Worm (Caenorhabditis elegans): ENCODE measurements around the gene srh-11.

srh-11 gene

DNA sequence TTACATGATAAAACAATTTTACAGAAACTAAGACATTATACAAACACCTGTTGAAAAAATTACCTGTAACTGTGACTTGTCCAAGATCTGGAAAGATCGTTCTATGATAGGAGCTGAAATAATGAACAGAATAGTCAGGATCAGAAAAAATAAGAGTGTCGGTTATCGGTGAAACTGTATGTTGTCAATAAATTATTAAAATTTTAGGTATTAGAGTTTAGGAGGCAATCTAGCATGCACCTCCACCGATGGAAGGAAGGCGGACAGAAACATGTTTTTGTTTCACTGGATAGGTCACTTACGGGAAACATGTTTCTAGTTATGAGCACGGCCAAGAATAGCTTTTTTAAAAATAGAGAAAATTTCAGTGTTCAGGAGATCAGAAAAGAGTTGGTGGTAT lies 19.3 kb downstream of the srh-11 start, which contains the start of gene ced-13:
ced-13 (minus strand) TSS at position 101 of the 400 bp plus-strand sequence.
- no peak for TF ChIP-seq unc-120 (tag; optimal IDR thresholded peaks at IDR 0.05; ENCODE audit: poor library complexity, severe bottlenecking)

DNA sequence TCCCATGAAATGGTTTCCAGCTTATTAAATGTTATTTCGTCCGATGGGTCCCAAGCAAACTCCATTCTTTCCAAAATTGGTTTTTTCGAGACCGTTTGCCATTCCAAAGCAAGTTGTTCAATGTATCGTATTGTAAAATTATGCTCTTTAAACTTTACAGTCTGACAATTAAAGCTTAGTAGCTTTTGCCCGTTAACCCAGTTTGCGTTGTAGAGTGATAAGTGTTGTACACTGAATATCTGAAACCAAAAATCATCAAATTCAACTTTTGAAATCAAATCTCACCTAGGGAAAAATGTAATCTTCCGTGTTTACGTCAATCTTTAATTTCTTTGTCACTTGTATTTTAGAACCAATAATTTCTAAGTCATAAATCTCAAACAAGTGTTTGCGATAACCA lies 21.5 kb downstream of the srh-11 start:
- no peak for TF ChIP-seq sem-2 (GFP tag; optimal IDR thresholded peaks at IDR 0.05)
- no peak for TF ChIP-seq nhr-28 (tag; optimal IDR thresholded peaks at IDR 0.05)

DNA sequence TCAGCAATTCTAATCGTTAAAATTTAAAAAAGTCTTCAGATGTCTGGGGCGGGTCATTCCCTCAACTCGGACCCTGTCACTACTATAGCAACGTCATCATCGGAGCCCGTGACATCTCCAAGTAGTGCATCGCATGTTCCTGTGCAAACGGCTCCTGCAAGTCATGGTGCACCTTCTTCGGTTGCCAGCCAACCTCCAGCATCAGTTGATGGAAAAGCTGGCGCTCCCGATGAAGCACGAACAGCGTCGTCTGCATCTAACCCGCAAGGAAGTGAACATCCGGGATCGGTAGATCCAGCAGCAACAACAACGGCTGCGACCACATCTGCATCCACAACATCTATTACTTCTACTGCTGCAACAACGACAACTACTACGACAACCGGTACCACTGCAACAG lies 24.3 kb downstream of the srh-11 start, which contains the start of gene R09F10.3:
R09F10.3 (plus strand) TSS at position 40 of the 400 bp plus-strand sequence.
- TF ChIP-seq drap-1 (GFP tag; optimal IDR thresholded peaks at IDR 0.05) (no peak), nhr-12 (tag; optimal IDR thresholded peaks at IDR 0.05) (no peak), ceh-83 (GFP tag; optimal IDR thresholded peaks at IDR 0.05) (no peak), unc-120 (tag; optimal IDR thresholded peaks at IDR 0.05; ENCODE audit: poor library complexity, severe bottlenecking) (no peak), lsy-2 (tag; optimal IDR thresholded peaks at IDR 0.05) (no peak), flh-1 (GFP tag; optimal IDR thresholded peaks at IDR 0.05) (no peak), zip-8 (tag; optimal IDR thresholded peaks at IDR 0.05) (no peak), unc-62 (GFP tag; optimal IDR thresholded peaks at IDR 0.05) (no peak), unc-39 (tag; optimal IDR thresholded peaks at IDR 0.05) (no peak), ceh-43 (GFP tag; optimal IDR thresholded peaks at IDR 0.05) (no peak), nhr-2 (tag; optimal IDR thresholded peaks at IDR 0.05) (no peak), mep-1 (tag; optimal IDR thresholded peaks at IDR 0.05) (no peak), pha-4 (tag; optimal IDR thresholded peaks at IDR 0.05) (no peak), elt-1 (tag; optimal IDR thresholded peaks at IDR 0.05; ENCODE audit: borderline replicate concordance, insufficient read depth) (no peak), sptf-1 (tag; optimal IDR thresholded peaks at IDR 0.05) (no peak), mab-5 (tag; optimal IDR thresholded peaks at IDR 0.05) (no peak), elt-3 (tag; optimal IDR thresholded peaks at IDR 0.05) (no peak), blmp-1 (tag; optimal IDR thresholded peaks at IDR 0.05) (no peak), hlh-1 (tag; optimal IDR thresholded peaks at IDR 0.05) (no peak)

DNA sequence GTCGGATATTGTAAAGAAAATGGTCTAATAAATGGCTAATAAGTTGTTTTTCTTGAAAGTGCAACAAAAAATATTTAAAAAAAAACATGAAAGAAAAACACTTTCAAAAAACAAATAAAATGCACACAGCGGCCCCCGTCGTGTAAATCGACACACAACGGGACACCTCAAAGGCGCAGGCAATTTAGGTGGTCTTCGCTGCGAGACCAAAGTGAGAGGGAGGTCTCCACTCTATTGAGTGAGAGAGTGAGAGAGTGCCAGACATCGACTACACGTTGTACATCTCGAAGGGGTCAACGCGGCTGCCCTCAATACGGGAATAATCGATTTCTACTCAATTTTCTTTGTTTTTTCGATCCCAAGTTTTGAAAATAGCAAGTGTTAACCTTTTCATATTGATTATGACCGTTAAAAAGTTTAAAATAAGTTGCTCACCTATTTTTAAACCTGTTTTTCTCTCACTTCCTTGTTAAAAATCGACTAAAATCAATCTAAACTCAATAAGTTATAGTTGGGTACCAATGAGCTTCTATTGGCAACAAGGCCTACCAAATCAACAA lies 32.0 kb downstream of the srh-11 start, which contains the start of gene sec-16A.2:
sec-16A.2 (plus strand) TSS at position 510 of the 560 bp plus-strand sequence.
- peak; percentile 69 for TF ChIP-seq nhr-237 (tag; optimal IDR thresholded peaks at IDR 0.05)
- peak; percentile 88 for TF ChIP-seq unc-120 (tag; optimal IDR thresholded peaks at IDR 0.05; ENCODE audit: poor library complexity, severe bottlenecking)
- TF ChIP-seq mls-2 (tag; optimal IDR thresholded peaks at IDR 0.05) = peak; percentile 23
- TF ChIP-seq lin-13 (tag; optimal IDR thresholded peaks at IDR 0.05) = peak; percentile 9
- TF ChIP-seq ceh-39 (tag; optimal IDR thresholded peaks at IDR 0.05) = peak; percentile 68
- TF ChIP-seq lin-32 (GFP tag; optimal IDR thresholded peaks at IDR 0.05) = no peak
- TF ChIP-seq lsy-2 (tag; optimal IDR thresholded peaks at IDR 0.05) = peak; percentile 48
- TF ChIP-seq pha-4 (tag; optimal IDR thresholded peaks at IDR 0.05) = peak; percentile 59
- peak; percentile 92 for TF ChIP-seq mep-1 (tag; optimal IDR thresholded peaks at IDR 0.05)
- no peak for TF ChIP-seq bed-3 (GFP tag; optimal IDR thresholded peaks at IDR 0.05)
- peak; percentile 59 for TF ChIP-seq drap-1 (GFP tag; optimal IDR thresholded peaks at IDR 0.05)
- TF ChIP-seq hlh-1 (tag; optimal IDR thresholded peaks at IDR 0.05) = peak; percentile 43
- TF ChIP-seq snpc-4 (tag; optimal IDR thresholded peaks at IDR 0.05) = no peak
- TF ChIP-seq elt-1 (tag; optimal IDR thresholded peaks at IDR 0.05; ENCODE audit: borderline replicate concordance, insufficient read depth) = no peak
- TF ChIP-seq sptf-1 (tag; optimal IDR thresholded peaks at IDR 0.05) = peak; percentile 33
- peak; percentile 17 for TF ChIP-seq cnd-1 (tag; optimal IDR thresholded peaks at IDR 0.05)

DNA sequence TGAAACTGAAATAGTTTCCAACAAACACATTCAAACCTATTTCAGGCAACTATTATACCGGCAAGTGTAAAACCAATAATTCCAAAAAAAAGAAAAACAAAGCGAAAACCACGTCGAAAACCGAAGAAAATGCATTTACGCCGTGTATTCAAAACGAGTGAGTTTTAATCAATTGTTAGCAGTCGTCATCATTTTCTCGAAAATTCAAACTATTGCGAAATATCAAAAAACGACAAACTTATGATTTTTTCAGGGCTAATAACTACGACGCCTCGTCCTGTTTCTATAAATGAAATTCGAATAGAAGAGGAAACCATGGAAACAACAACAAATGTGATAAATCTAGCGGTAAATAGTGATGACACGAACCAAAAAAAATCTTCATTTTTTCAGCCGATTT lies 32.7 kb downstream of the srh-11 start:
- TF ChIP-seq ceh-83 (GFP tag; optimal IDR thresholded peaks at IDR 0.05) (no peak), nhr-2 (tag; optimal IDR thresholded peaks at IDR 0.05) (no peak), sptf-1 (tag; optimal IDR thresholded peaks at IDR 0.05) (no peak), flh-1 (GFP tag; optimal IDR thresholded peaks at IDR 0.05) (no peak), ceh-43 (GFP tag; optimal IDR thresholded peaks at IDR 0.05) (no peak), ham-2 (GFP tag; optimal IDR thresholded peaks at IDR 0.05) (no peak), mls-2 (tag; optimal IDR thresholded peaks at IDR 0.05) (no peak), lsy-2 (tag; optimal IDR thresholded peaks at IDR 0.05) (no peak), ces-1 (GFP tag; optimal IDR thresholded peaks at IDR 0.05) (no peak), nhr-12 (tag; optimal IDR thresholded peaks at IDR 0.05) (no peak), mep-1 (tag; optimal IDR thresholded peaks at IDR 0.05) (no peak), sem-2 (GFP tag; optimal IDR thresholded peaks at IDR 0.05) (no peak), cnd-1 (tag; optimal IDR thresholded peaks at IDR 0.05) (no peak), hlh-1 (tag; optimal IDR thresholded peaks at IDR 0.05) (no peak), pha-4 (tag; optimal IDR thresholded peaks at IDR 0.05) (no peak)

All from whole organism, mixed stage, embryonic.